Worm (Caenorhabditis elegans) whole organism, L1 larva: ENCODE data around the gene M01H9.4.

Experiments used
- Y116A8C.19 ChIP-seq: sonication (generic microtip); optimal IDR thresholded peaks from 2 replicates; lab custom pipeline; 2016; ENCODE audit warnings: missing compliant biosample characterization, missing genetic modification characterization, borderline replicate concordance
- aha-1 ChIP-seq: fragments of 150-350 bp; optimal IDR thresholded peaks from 2 replicates; lab custom pipeline; 2014; ENCODE audit warnings: missing biosample characterization, missing genetic modification characterization
- alr-1 ChIP-seq: fragments of 200-800 bp; sonication (Bioruptor generic); optimal IDR thresholded peaks from 2 replicates; lab custom pipeline; 2018; ENCODE audit warnings: borderline replicate concordance, mild to moderate bottlenecking, missing genetic modification characterization, missing compliant biosample characterization
- blmp-1 ChIP-seq: fragments of 150-350 bp; optimal IDR thresholded peaks from 2 replicates; lab custom pipeline; 2014; ENCODE audit warnings: missing biosample characterization, missing genetic modification characterization
- ceh-63 ChIP-seq: fragments of 200-800 bp; sonication (Bioruptor generic); optimal IDR thresholded peaks from 2 replicates; lab custom pipeline; 2018; ENCODE audit warnings: mild to moderate bottlenecking, missing genetic modification characterization, missing compliant biosample characterization
- ceh-82 ChIP-seq, 3 experiments: fragments of 150-350 bp in 1 of 3; sonication (generic microtip) in 2 of 3; optimal IDR thresholded peaks; 2 replicates each; lab custom pipeline; 2014 to 2017; ENCODE audit warnings: missing biosample characterization in 3 of 3, missing genetic modification characterization in 3 of 3
- ces-1 ChIP-seq: fragments of 150-350 bp; optimal IDR thresholded peaks from 2 replicates; lab custom pipeline; 2014; ENCODE audit warnings: missing biosample characterization, missing genetic modification reagents, missing genetic modification characterization
- efl-1 ChIP-seq, 4 experiments: fragments of 150-350 bp; optimal IDR thresholded peaks in 3 of 4; peaks in 1 of 4; 1 replicate in 1 of 4; 2 replicates in 3 of 4; lab custom pipeline; 2014; ENCODE audit warnings: missing biosample characterization in 2 of 4, missing genetic modification characterization in 2 of 4, missing genetic modification reagents in 2 of 4
- efl-3 ChIP-seq: fragments of 200-800 bp; sonication (Bioruptor generic); optimal IDR thresholded peaks from 2 replicates; lab custom pipeline; 2018; ENCODE audit warnings: mild to moderate bottlenecking, missing genetic modification characterization, missing compliant biosample characterization
- egl-27 ChIP-seq, 2 experiments: fragments of 150-350 bp in 1 of 2; sonication (generic microtip); optimal IDR thresholded peaks; 3 replicates each; lab custom pipeline; 2017 to 2018; ENCODE audit warnings: missing biosample characterization in 2 of 2, missing genetic modification characterization in 2 of 2, missing genetic modification reagents in 2 of 2
- elt-2 ChIP-seq: sonication (generic microtip); optimal IDR thresholded peaks from 2 replicates; lab custom pipeline; 2016; ENCODE audit warnings: missing genetic modification characterization, mild to moderate bottlenecking, inconsistent platforms, missing compliant biosample characterization, missing genetic modification reagents
- elt-3 ChIP-seq, 6 experiments: fragments of 150-350 bp in 1 of 6; sonication (generic microtip); optimal IDR thresholded peaks; 2 replicates each; lab custom pipeline; 2017 to 2018; ENCODE audit warnings: missing biosample characterization in 6 of 6, missing genetic modification characterization in 6 of 6, inconsistent platforms in 1 of 6
- ets-5 ChIP-seq: fragments of 200-800 bp; sonication (Bioruptor generic); IDR thresholded peaks from 2 replicates; pipeline ENCODE4 v1.3.6; 2022; ENCODE audit warnings: missing genetic modification characterization, missing compliant biosample characterization
- fkh-8 ChIP-seq: sonication (generic microtip); optimal IDR thresholded peaks from 2 replicates; lab custom pipeline; 2016; ENCODE audit warnings: mild to moderate bottlenecking, missing genetic modification characterization, missing compliant biosample characterization
- grh-1 ChIP-seq: fragments of 200-800 bp; sonication (Bioruptor generic); IDR thresholded peaks from 2 replicates; pipeline ENCODE4 v1.3.6; 2022; ENCODE audit warnings: missing genetic modification reagents, missing genetic modification characterization, missing compliant biosample characterization
- hpl-2 ChIP-seq: fragments of 150-350 bp; optimal IDR thresholded peaks from 2 replicates; lab custom pipeline; 2014; ENCODE audit warnings: missing biosample characterization, missing genetic modification reagents, missing genetic modification characterization
- jun-1 ChIP-seq: fragments of 150-350 bp; optimal IDR thresholded peaks from 2 replicates; lab custom pipeline; 2014; ENCODE audit warnings: missing biosample characterization, missing genetic modification reagents, missing genetic modification characterization
- lin-35 ChIP-seq, 2 experiments: fragments of 150-350 bp; optimal IDR thresholded peaks; 2 replicates each; lab custom pipeline; 2014; ENCODE audit warnings: missing biosample characterization in 2 of 2, missing genetic modification characterization in 2 of 2, missing genetic modification reagents in 2 of 2
- lir-3 ChIP-seq: sonication (generic microtip); optimal IDR thresholded peaks from 2 replicates; lab custom pipeline; 2016; ENCODE audit warnings: mild to moderate bottlenecking, missing genetic modification characterization, moderate library complexity, missing compliant biosample characterization; ENCODE audit not compliant: poor library complexity
- lsy-2 ChIP-seq, 2 experiments: fragments of 150-350 bp; optimal IDR thresholded peaks; 2 replicates each; lab custom pipeline; 2014; ENCODE audit warnings: missing biosample characterization in 2 of 2, missing genetic modification characterization in 2 of 2
- mdl-1 ChIP-seq, 2 experiments: fragments of 150-350 bp; optimal IDR thresholded peaks; 2 replicates each; lab custom pipeline; 2014 to 2017; ENCODE audit warnings: missing biosample characterization in 2 of 2, missing genetic modification characterization in 2 of 2, inconsistent platforms in 1 of 2
- nhr-11 ChIP-seq: fragments of 150-350 bp; optimal IDR thresholded peaks from 2 replicates; lab custom pipeline; 2014; ENCODE audit warnings: missing biosample characterization, missing genetic modification characterization
- nhr-20 ChIP-seq: sonication (generic microtip); optimal IDR thresholded peaks from 2 replicates; lab custom pipeline; 2016; ENCODE audit warnings: mild to moderate bottlenecking, missing genetic modification characterization, missing compliant biosample characterization
- nhr-237 ChIP-seq: fragments of 150-350 bp; optimal IDR thresholded peaks from 2 replicates; lab custom pipeline; 2014; ENCODE audit warnings: missing biosample characterization, missing genetic modification characterization
- nhr-47 ChIP-seq: sonication (generic microtip); optimal IDR thresholded peaks from 2 replicates; lab custom pipeline; 2016; ENCODE audit warnings: mild to moderate bottlenecking, missing genetic modification characterization, moderate library complexity, missing compliant biosample characterization
- nhr-71 ChIP-seq: sonication (generic microtip); optimal IDR thresholded peaks from 2 replicates; lab custom pipeline; 2016; ENCODE audit warnings: mild to moderate bottlenecking, missing genetic modification characterization, moderate library complexity, missing compliant biosample characterization
- nhr-76 ChIP-seq: sonication (generic microtip); optimal IDR thresholded peaks from 2 replicates; lab custom pipeline; 2017; ENCODE audit warnings: missing biosample characterization, missing genetic modification characterization
- nhr-84 ChIP-seq: sonication (generic microtip); optimal IDR thresholded peaks from 2 replicates; lab custom pipeline; 2017; ENCODE audit warnings: missing biosample characterization, missing genetic modification characterization
- nhr-90 ChIP-seq: sonication (generic microtip); optimal IDR thresholded peaks from 2 replicates; lab custom pipeline; 2016; ENCODE audit warnings: mild to moderate bottlenecking, missing genetic modification characterization, missing compliant biosample characterization; ENCODE audit not compliant: poor library complexity
- pag-3 ChIP-seq: sonication (generic microtip); optimal IDR thresholded peaks from 2 replicates; lab custom pipeline; 2017; ENCODE audit warnings: missing genetic modification characterization, mild to moderate bottlenecking, missing compliant biosample characterization, antibody characterized with exemption, borderline replicate concordance; ENCODE audit not compliant: insufficient read depth
- pqm-1 ChIP-seq: sonication (generic microtip); optimal IDR thresholded peaks from 3 replicates; lab custom pipeline; 2017; ENCODE audit warnings: missing biosample characterization, missing genetic modification characterization
- sox-4 ChIP-seq: sonication (generic microtip); optimal IDR thresholded peaks from 2 replicates; lab custom pipeline; 2016; ENCODE audit warnings: missing genetic modification characterization, missing compliant biosample characterization
- tbx-2 ChIP-seq: sonication (generic microtip); optimal IDR thresholded peaks from 2 replicates; lab custom pipeline; 2016; ENCODE audit warnings: missing genetic modification characterization, missing compliant biosample characterization
- tlp-1 ChIP-seq: fragments of 150-350 bp; optimal IDR thresholded peaks from 2 replicates; lab custom pipeline; 2014; ENCODE audit warnings: missing biosample characterization, missing genetic modification characterization
- zip-4 ChIP-seq: fragments of 200-800 bp; sonication (Bioruptor generic); optimal IDR thresholded peaks from 2 replicates; lab custom pipeline; 2018; ENCODE audit warnings: mild to moderate bottlenecking, missing genetic modification characterization, moderate library complexity, missing compliant biosample characterization

The M01H9.4 gene

DNA sequence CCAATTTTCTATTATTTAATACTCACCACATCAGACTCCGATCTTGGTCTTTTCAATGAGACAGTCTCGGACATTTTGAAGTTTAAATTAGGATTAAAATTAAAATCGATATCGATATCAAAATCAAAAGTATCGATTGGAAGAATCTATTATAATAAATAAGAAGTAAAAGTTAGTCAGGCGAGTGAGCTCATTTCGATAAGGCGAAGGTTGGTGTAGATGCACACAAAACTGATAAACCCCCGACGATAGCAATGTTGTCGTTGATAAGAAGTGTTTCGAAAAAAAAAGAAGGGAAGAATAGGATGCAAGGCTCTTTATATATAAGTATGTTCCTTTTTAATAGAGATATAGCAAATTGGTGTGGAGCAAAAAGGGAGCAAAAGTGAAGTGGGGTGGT lies at the start of gene M01H9.4:
M01H9.4 (minus strand) TSS at position 379 of the 400 bp plus-strand sequence.
- TF ChIP-seq nhr-71 (tag; lab: Kevin White, UChicago): peak; percentile 17
- TF ChIP-seq nhr-11 (tag; lab: Kevin White, UChicago): no peak
- no peak for TF ChIP-seq nhr-76 (tag; lab: Kevin White, UChicago)
- peak; percentile 9 for TF ChIP-seq nhr-90 (tag; lab: Kevin White, UChicago)
- TF ChIP-seq elt-2 (tag; lab: Kevin White, UChicago): peak; percentile 92
- TF ChIP-seq ceh-63 (GFP tag; lab: Kevin White, UChicago): no peak
- TF ChIP-seq pqm-1 (tag; lab: Kevin White, UChicago): peak; percentile 71
- no peak for TF ChIP-seq alr-1 (tag; lab: Kevin White, UChicago)
- TF ChIP-seq lin-35 (GFP tag; optimal IDR thresholded peaks at IDR 0.05; lab: Kevin White, UChicago): peak in 1 of 2 experiments; percentile 6
- TF ChIP-seq ets-5 (GFP tag; lab: Robert Waterston, UW): no peak
- no peak for TF ChIP-seq nhr-20 (tag; lab: Kevin White, UChicago)
- no peak for TF ChIP-seq nhr-84
- no peak for TF ChIP-seq mdl-1 (tag; optimal IDR thresholded peaks at IDR 0.05; lab: Kevin White, UChicago)
- no peak for TF ChIP-seq hpl-2 (GFP tag; lab: Kevin White, UChicago)
- peak; percentile 2 for TF ChIP-seq jun-1 (tag; lab: Kevin White, UChicago)
- no peak for TF ChIP-seq egl-27 (tag; optimal IDR thresholded peaks at IDR 0.05; lab: Kevin White, UChicago)
- TF ChIP-seq tlp-1 (tag; lab: Kevin White, UChicago): peak; percentile 39

DNA sequence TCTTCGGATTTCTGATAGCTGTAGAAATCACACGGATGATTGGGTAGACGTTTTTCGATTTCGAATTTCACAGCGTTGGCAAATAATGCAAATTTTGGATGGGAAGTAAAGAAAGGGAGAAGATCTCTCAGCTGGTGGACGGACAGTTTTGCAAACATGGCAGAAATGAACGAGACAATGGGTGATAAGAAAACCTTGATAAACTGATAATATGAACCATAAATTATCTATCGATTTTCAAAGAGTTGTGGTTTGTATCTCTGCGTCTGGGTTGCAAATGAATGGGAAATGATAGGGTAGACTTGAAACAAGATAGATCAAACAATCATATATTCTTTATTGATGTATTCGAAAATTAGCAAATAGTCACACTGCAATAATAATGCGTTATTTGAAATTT lies 47.5 kb upstream of the M01H9.4 start, which contains the start of gene ZK185.3:
ZK185.3 (minus strand) TSS at position 263 of the 400 bp plus-strand sequence.
- TF ChIP-seq tlp-1 (tag; lab: Kevin White, UChicago) (peak; percentile 57), ceh-82 (tag; optimal IDR thresholded peaks at IDR 0.05; lab: Kevin White, UChicago) (no peak), pqm-1 (tag; lab: Kevin White, UChicago) (peak; percentile 97), elt-2 (tag; lab: Kevin White, UChicago) (peak; percentile 77), elt-3 (tag; optimal IDR thresholded peaks at IDR 0.05; lab: Kevin White, UChicago) (peak in 4 of 6 experiments; percentile 7 to 58 (median 46)), efl-1 (optimal IDR thresholded peaks at IDR 0.05; lab: Kevin White, UChicago) (no peak), efl-1 (GFP tag; optimal IDR thresholded peaks at IDR 0.05 in 1 of 2; lab: Kevin White, UChicago) (peak in 1 of 2 experiments; percentile 83)

- TF ChIP-seq efl-3 (GFP tag; lab: Kevin White, UChicago) (no peak), blmp-1 (tag; lab: Kevin White, UChicago) (no peak), aha-1 (no peak), tbx-2 (tag; lab: Kevin White, UChicago) (no peak), grh-1 (GFP tag; lab: Robert Waterston, UW) (no peak), ces-1 (GFP tag; lab: Kevin White, UChicago) (no peak), mdl-1 (tag; optimal IDR thresholded peaks at IDR 0.05; lab: Kevin White, UChicago) (no peak), ets-5 (GFP tag; lab: Robert Waterston, UW) (no peak), lin-35 (GFP tag; optimal IDR thresholded peaks at IDR 0.05; lab: Kevin White, UChicago) (no peak), lir-3 (tag; lab: Kevin White, UChicago) (no peak), Y116A8C.19 (no peak), pag-3 (tag; lab: Kevin White, UChicago) (no peak), nhr-237 (tag; lab: Kevin White, UChicago) (no peak), alr-1 (tag; lab: Kevin White, UChicago) (no peak), zip-4 (GFP tag; lab: Kevin White, UChicago) (no peak), ceh-63 (GFP tag; lab: Kevin White, UChicago) (no peak), sox-4 (tag; lab: Kevin White, UChicago) (no peak)
These were observed 44.0 kb upstream of the M01H9.4 start for ce11 chrIV:4526724-4527123.

DNA sequence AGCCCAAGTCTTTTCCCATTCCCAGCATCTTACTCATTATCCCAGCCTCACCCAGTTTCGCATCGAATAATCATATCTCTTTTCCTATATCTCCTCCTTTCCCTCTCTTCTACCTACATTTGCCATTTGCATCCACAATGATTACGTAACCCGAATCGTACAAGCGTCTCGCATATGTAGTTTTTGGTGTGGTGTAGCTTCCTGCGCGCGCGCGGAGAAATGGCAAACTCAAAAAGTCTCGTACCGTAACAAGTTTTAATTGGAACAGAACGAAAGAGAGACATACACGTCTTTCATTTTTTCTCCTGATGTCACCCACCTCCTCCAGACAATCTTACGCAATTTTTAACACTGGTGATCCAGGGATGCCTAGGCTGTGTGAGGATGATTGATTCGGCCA lies 43.3 kb upstream of the M01H9.4 start:
- TF ChIP-seq nhr-47 (tag; lab: Kevin White, UChicago) (no peak), lin-35 (GFP tag; optimal IDR thresholded peaks at IDR 0.05; lab: Kevin White, UChicago) (no peak), ets-5 (GFP tag; lab: Robert Waterston, UW) (no peak), blmp-1 (tag; lab: Kevin White, UChicago) (peak; percentile 59), nhr-76 (tag; lab: Kevin White, UChicago) (no peak), fkh-8 (tag; lab: Kevin White, UChicago) (no peak), aha-1 (no peak), lsy-2 (tag; optimal IDR thresholded peaks at IDR 0.05; lab: Kevin White, UChicago) (no peak)
